Fruit fly (Drosophila melanogaster) whole organism, prepupa: ENCODE results near the gene CG12206.

Experiments used
- Blimp-1 ChIP-seq: fragments of 200-800 bp; sonication (Bioruptor generic); optimal IDR thresholded peaks from 3 replicates; lab custom pipeline; 2017; ENCODE audit warnings: missing biosample characterization, missing genetic modification characterization, mild to moderate bottlenecking, moderate library complexity, missing genetic modification reagents
- CG10631 ChIP-seq: fragments of 200-800 bp; sonication (Bioruptor generic); optimal IDR thresholded peaks from 2 replicates; lab custom pipeline; 2016; ENCODE audit warnings: missing biosample characterization, missing genetic modification characterization
- CG11762 ChIP-seq: fragments of 200-800 bp; sonication (Bioruptor generic); optimal IDR thresholded peaks from 3 replicates; lab custom pipeline; 2016; ENCODE audit warnings: missing biosample characterization, missing genetic modification characterization; ENCODE audit not compliant: insufficient read depth
- CG11902 ChIP-seq: fragments of 200-800 bp; sonication (Bioruptor generic); optimal IDR thresholded peaks from 3 replicates; lab custom pipeline; 2016; ENCODE audit warnings: missing biosample characterization, missing genetic modification characterization
- CG15336 ChIP-seq: fragments of 200-800 bp; sonication (Bioruptor generic); IDR thresholded peaks from 2 replicates; pipeline ENCODE4 v1.3.6; 2022; ENCODE audit warnings: missing biosample characterization, missing genetic modification characterization
- CG1621 ChIP-seq: fragments of 200-800 bp; sonication (Bioruptor generic); optimal IDR thresholded peaks from 3 replicates; lab custom pipeline; 2018; ENCODE audit warnings: missing biosample characterization, mild to moderate bottlenecking, missing genetic modification characterization
- CG16779 ChIP-seq: fragments of 200-800 bp; sonication (Bioruptor generic); optimal IDR thresholded peaks from 3 replicates; lab custom pipeline; 2017; ENCODE audit warnings: missing biosample characterization, mild to moderate bottlenecking, missing genetic modification characterization
- CG3032 ChIP-seq: fragments of 200-800 bp; optimal IDR thresholded peaks from 2 replicates; lab custom pipeline; 2019; ENCODE audit warnings: missing biosample characterization, mild to moderate bottlenecking, missing genetic modification characterization, moderate library complexity
- CG31627 ChIP-seq: fragments of 200-800 bp; sonication (Bioruptor generic); optimal IDR thresholded peaks from 3 replicates; lab custom pipeline; 2016; ENCODE audit warnings: missing biosample characterization, missing genetic modification characterization
- CG32006 ChIP-seq: fragments of 200-800 bp; sonication (Bioruptor generic); optimal IDR thresholded peaks from 3 replicates; lab custom pipeline; 2017; ENCODE audit warnings: missing biosample characterization, mild to moderate bottlenecking, missing genetic modification characterization
- CG34406 ChIP-seq: fragments of 200-800 bp; sonication (Bioruptor generic); optimal IDR thresholded peaks from 3 replicates; lab custom pipeline; 2016; ENCODE audit warnings: missing biosample characterization, missing genetic modification characterization
- CG3919 ChIP-seq: fragments of 200-800 bp; sonication (Bioruptor generic); optimal IDR thresholded peaks from 3 replicates; lab custom pipeline; 2016; ENCODE audit warnings: missing biosample characterization, missing genetic modification characterization
- CG4318 ChIP-seq: fragments of 200-800 bp; sonication (Bioruptor generic); optimal IDR thresholded peaks from 3 replicates; lab custom pipeline; 2017; ENCODE audit warnings: missing biosample characterization, mild to moderate bottlenecking, missing genetic modification characterization
- CG6276 ChIP-seq: fragments of 200-800 bp; sonication (Bioruptor generic); optimal IDR thresholded peaks from 2 replicates; lab custom pipeline; 2017; ENCODE audit warnings: missing biosample characterization, mild to moderate bottlenecking, missing genetic modification characterization
- CG6792 ChIP-seq: fragments of 200-800 bp; sonication (Bioruptor generic); optimal IDR thresholded peaks from 3 replicates; lab custom pipeline; 2016; ENCODE audit warnings: missing biosample characterization, missing genetic modification characterization
- CG6808 ChIP-seq: fragments of 200-800 bp; sonication (Bioruptor generic); optimal IDR thresholded peaks from 3 replicates; lab custom pipeline; 2017; ENCODE audit warnings: missing biosample characterization, missing genetic modification characterization, mild to moderate bottlenecking, moderate library complexity, missing genetic modification reagents
- CG6854 ChIP-seq: fragments of 200-800 bp; sonication (Bioruptor generic); optimal IDR thresholded peaks from 2 replicates; lab custom pipeline; 2017; ENCODE audit warnings: missing biosample characterization, mild to moderate bottlenecking, missing genetic modification characterization
- CG7368 ChIP-seq: fragments of 200-800 bp; sonication (Bioruptor generic); optimal IDR thresholded peaks from 3 replicates; lab custom pipeline; 2016; ENCODE audit warnings: missing biosample characterization, missing genetic modification characterization
- CG8119 ChIP-seq: fragments of 200-800 bp; sonication (Bioruptor generic); IDR thresholded peaks from 3 replicates; pipeline ENCODE4 v1.3.6; 2022; ENCODE audit warnings: missing biosample characterization, missing genetic modification characterization
- CG8632 ChIP-seq: fragments of 200-800 bp; sonication (Bioruptor generic); optimal IDR thresholded peaks from 3 replicates; lab custom pipeline; 2016; ENCODE audit warnings: missing biosample characterization, missing genetic modification characterization
- CG9139 ChIP-seq: fragments of 200-800 bp; sonication (Bioruptor generic); optimal IDR thresholded peaks from 3 replicates; lab custom pipeline; 2017; ENCODE audit warnings: missing biosample characterization, mild to moderate bottlenecking, missing genetic modification characterization
- Eip75B ChIP-seq: fragments of 200-800 bp; sonication (Bioruptor generic); optimal IDR thresholded peaks from 3 replicates; lab custom pipeline; 2016; ENCODE audit warnings: missing biosample characterization, missing genetic modification characterization
- Eip78C ChIP-seq: fragments of 200-800 bp; sonication (Bioruptor generic); peaks from one replicate; lab custom pipeline; 2016; ENCODE audit warnings: missing biosample characterization, missing genetic modification characterization
- Ets21C ChIP-seq: fragments of 200-800 bp; sonication (Bioruptor generic); optimal IDR thresholded peaks from 3 replicates; lab custom pipeline; 2016; ENCODE audit warnings: missing biosample characterization, missing genetic modification characterization
- Ets96B ChIP-seq: fragments of 200-800 bp; optimal IDR thresholded peaks from 2 replicates; lab custom pipeline; 2019; ENCODE audit warnings: missing biosample characterization, mild to moderate bottlenecking, missing genetic modification characterization, moderate library complexity
- Gug ChIP-seq: fragments of 200-800 bp; sonication (Bioruptor generic); IDR thresholded peaks from 2 replicates; pipeline ENCODE4 v1.3.6; 2022; ENCODE audit warnings: missing biosample characterization, missing genetic modification characterization
- Hr38 ChIP-seq: sonication (Bioruptor generic); optimal IDR thresholded peaks from 2 replicates; lab custom pipeline; 2016; ENCODE audit warnings: missing biosample characterization, missing genetic modification characterization
- Hr39 ChIP-seq: fragments of 200-800 bp; sonication (Bioruptor generic); optimal IDR thresholded peaks from 2 replicates; lab custom pipeline; 2016; ENCODE audit warnings: missing biosample characterization, missing genetic modification characterization
- Hr4 ChIP-seq: fragments of 200-800 bp; sonication (Bioruptor generic); optimal IDR thresholded peaks from 3 replicates; lab custom pipeline; 2016; ENCODE audit warnings: missing biosample characterization, missing genetic modification characterization
- Lpt ChIP-seq: fragments of 200-800 bp; sonication (Bioruptor generic); optimal IDR thresholded peaks from 3 replicates; lab custom pipeline; 2016; ENCODE audit warnings: missing biosample characterization, missing genetic modification characterization
- Met ChIP-seq: fragments of 200-800 bp; sonication (Bioruptor generic); optimal IDR thresholded peaks from 3 replicates; lab custom pipeline; 2016; ENCODE audit warnings: missing biosample characterization, missing genetic modification characterization
- OdsH ChIP-seq: fragments of 200-800 bp; sonication (Bioruptor generic); optimal IDR thresholded peaks from 3 replicates; lab custom pipeline; 2016; ENCODE audit warnings: missing biosample characterization, missing genetic modification characterization
- Smox ChIP-seq: fragments of 200-800 bp; sonication (Bioruptor generic); optimal IDR thresholded peaks from 3 replicates; lab custom pipeline; 2016; ENCODE audit warnings: missing biosample characterization, missing genetic modification characterization
- Sox102F ChIP-seq: fragments of 200-800 bp; sonication (Bioruptor generic); optimal IDR thresholded peaks from 2 replicates; lab custom pipeline; 2016; ENCODE audit warnings: missing biosample characterization, mild to moderate bottlenecking, missing genetic modification characterization
- Sox14 ChIP-seq: fragments of 200-800 bp; sonication (Bioruptor generic); optimal IDR thresholded peaks from 3 replicates; lab custom pipeline; 2016; ENCODE audit warnings: missing biosample characterization, missing genetic modification characterization
- Sox15 ChIP-seq: fragments of 200-800 bp; sonication (Bioruptor generic); optimal IDR thresholded peaks from 3 replicates; lab custom pipeline; 2016; ENCODE audit warnings: missing biosample characterization, missing genetic modification characterization
- acj6 ChIP-seq: fragments of 200-800 bp; sonication (Bioruptor generic); optimal IDR thresholded peaks from 3 replicates; lab custom pipeline; 2016; ENCODE audit warnings: missing biosample characterization, missing genetic modification characterization
- dsx ChIP-seq: fragments of 200-800 bp; optimal IDR thresholded peaks from 3 replicates; lab custom pipeline; 2019; ENCODE audit warnings: missing biosample characterization, mild to moderate bottlenecking, missing genetic modification characterization, moderate library complexity; ENCODE audit not compliant: poor library complexity, severe bottlenecking
- esn ChIP-seq: fragments of 200-800 bp; sonication (Bioruptor generic); optimal IDR thresholded peaks from 2 replicates; lab custom pipeline; 2016; ENCODE audit warnings: missing biosample characterization, mild to moderate bottlenecking, missing genetic modification characterization, moderate library complexity
- fkh ChIP-seq: fragments of 200-800 bp; sonication (Bioruptor generic); optimal IDR thresholded peaks from 3 replicates; lab custom pipeline; 2017; ENCODE audit warnings: missing biosample characterization, mild to moderate bottlenecking, missing genetic modification characterization, moderate library complexity
- lz ChIP-seq: fragments of 200-800 bp; sonication (Bioruptor generic); optimal IDR thresholded peaks from 3 replicates; lab custom pipeline; 2016; ENCODE audit warnings: missing biosample characterization, missing genetic modification characterization
- net ChIP-seq: fragments of 200-800 bp; sonication (Bioruptor generic); optimal IDR thresholded peaks from 3 replicates; lab custom pipeline; 2016; ENCODE audit warnings: missing biosample characterization, missing genetic modification characterization
- pdm3 ChIP-seq: fragments of 200-800 bp; sonication (Bioruptor generic); optimal IDR thresholded peaks from 3 replicates; lab custom pipeline; 2016; ENCODE audit warnings: missing biosample characterization, missing genetic modification characterization
- salr ChIP-seq, 2 experiments: fragments of 200-800 bp; sonication (Bioruptor generic); optimal IDR thresholded peaks; 3 replicates each; lab custom pipeline; 2016 to 2018; ENCODE audit warnings: missing biosample characterization in 2 of 2, missing genetic modification characterization in 2 of 2, mild to moderate bottlenecking in 1 of 2
- spab ChIP-seq: fragments of 200-800 bp; sonication (Bioruptor generic); optimal IDR thresholded peaks from 2 replicates; lab custom pipeline; 2017; ENCODE audit warnings: missing biosample characterization, mild to moderate bottlenecking, missing genetic modification characterization, missing genetic modification reagents
- ss ChIP-seq, 2 experiments: fragments of 200-800 bp; sonication (Bioruptor generic); optimal IDR thresholded peaks; 2 replicates in 1 of 2; 3 replicates in 1 of 2; lab custom pipeline; 2017 to 2018; ENCODE audit warnings: mild to moderate bottlenecking in 2 of 2, missing biosample characterization in 2 of 2, missing genetic modification characterization in 2 of 2, moderate library complexity in 1 of 2
- topi ChIP-seq: fragments of 200-800 bp; sonication (Bioruptor generic); optimal IDR thresholded peaks from 3 replicates; lab custom pipeline; 2016; ENCODE audit warnings: missing biosample characterization, missing genetic modification characterization
- vri ChIP-seq: fragments of 200-800 bp; sonication (Bioruptor generic); optimal IDR thresholded peaks from 3 replicates; lab custom pipeline; 2016; ENCODE audit warnings: missing biosample characterization, mild to moderate bottlenecking, missing genetic modification characterization

CG12206 gene

dm6 chrX:3485871-3486270, 11.5 kb upstream of the CG12206 start:
- TF ChIP-seq dsx (GFP tag; lab: Kevin White, UChicago) (no peak), lz (GFP tag; lab: Kevin White, UChicago) (no peak), Hr38 (GFP tag; lab: Kevin White, UChicago) (no peak), pdm3 (GFP tag; lab: Kevin White, UChicago) (no peak), Sox15 (no peak), topi (GFP tag; lab: Kevin White, UChicago) (no peak), CG6808 (GFP tag; lab: Kevin White, UChicago) (no peak), CG11762 (no peak), CG7368 (GFP tag; lab: Kevin White, UChicago) (no peak), vri (GFP tag; lab: Kevin White, UChicago) (no peak), Sox102F (GFP tag; lab: Kevin White, UChicago) (no peak), Eip75B (GFP tag; lab: Kevin White, UChicago) (no peak), CG6854 (GFP tag; lab: Kevin White, UChicago) (no peak), CG3032 (tag; lab: Kevin White, UChicago) (no peak), ss (GFP tag; optimal IDR thresholded peaks at IDR 0.05; lab: Kevin White, UChicago) (no peak), Ets96B (tag; lab: Kevin White, UChicago) (no peak), CG31627 (GFP tag; lab: Kevin White, UChicago) (no peak), CG10631 (no peak), Sox14 (GFP tag; lab: Kevin White, UChicago) (no peak), CG16779 (tag; lab: Kevin White, UChicago) (no peak)

DNA sequence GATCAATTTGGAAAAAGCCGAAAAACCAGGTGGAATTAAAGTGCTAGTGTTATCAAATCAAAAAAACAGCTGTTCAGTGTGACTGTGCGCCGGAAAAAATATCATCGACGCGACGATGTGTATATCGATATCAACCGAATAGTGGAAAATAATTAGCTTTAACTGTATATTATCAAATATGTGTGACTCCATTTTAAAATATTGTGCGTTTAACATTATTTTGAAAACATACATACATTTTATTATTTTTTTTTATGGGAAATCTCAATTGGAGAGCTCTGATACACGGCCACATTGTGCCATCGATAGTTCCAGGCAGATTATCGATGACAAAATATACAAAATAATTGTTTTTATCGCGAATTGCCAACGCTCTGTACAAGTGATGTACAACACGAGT, 11.0 kb upstream of the CG12206 start, which contains the start of the genes CG14270 and CG10803:
Gene CG14270, minus strand, starts transcription at position 75 of the 400 bp plus-strand sequence.
Gene CG10803, plus strand, starts transcription at position 347 of the 400 bp plus-strand sequence.
- no peak for TF ChIP-seq Lpt (GFP tag; lab: Kevin White, UChicago)
- no peak for TF ChIP-seq CG34406 (GFP tag; lab: Kevin White, UChicago)
- TF ChIP-seq OdsH (GFP tag; lab: Kevin White, UChicago): no peak
- no peak for TF ChIP-seq spab
- TF ChIP-seq topi (GFP tag; lab: Kevin White, UChicago): no peak
- TF ChIP-seq salr (GFP tag; optimal IDR thresholded peaks at IDR 0.05; lab: Kevin White, UChicago): no peak
- peak; percentile 23 for TF ChIP-seq lz (GFP tag; lab: Kevin White, UChicago)
- no peak for TF ChIP-seq ss (GFP tag; optimal IDR thresholded peaks at IDR 0.05; lab: Kevin White, UChicago)
- no peak for TF ChIP-seq Smox (GFP tag; lab: Kevin White, UChicago)
- TF ChIP-seq esn (GFP tag; lab: Kevin White, UChicago): peak; percentile 40
- TF ChIP-seq CG8119 (GFP tag; lab: Robert Waterston, UW): no peak
- peak; percentile 13 for TF ChIP-seq CG10631
- TF ChIP-seq Ets96B (tag; lab: Kevin White, UChicago): no peak
- TF ChIP-seq CG4318 (GFP tag; lab: Kevin White, UChicago): no peak
- no peak for TF ChIP-seq vri (GFP tag; lab: Kevin White, UChicago)
- TF ChIP-seq CG6808 (GFP tag; lab: Kevin White, UChicago): no peak
- no peak for TF ChIP-seq Gug (GFP tag; lab: Robert Waterston, UW)
- no peak for TF ChIP-seq Sox15
- TF ChIP-seq CG6276 (GFP tag; lab: Kevin White, UChicago): no peak
- TF ChIP-seq CG6854 (GFP tag; lab: Kevin White, UChicago): no peak
- no peak for TF ChIP-seq CG3032 (tag; lab: Kevin White, UChicago)
- no peak for TF ChIP-seq CG1621 (tag; lab: Kevin White, UChicago)
- no peak for TF ChIP-seq CG15336 (GFP tag; lab: Robert Waterston, UW)
- no peak for TF ChIP-seq CG6792 (GFP tag; lab: Kevin White, UChicago)
- TF ChIP-seq Eip78C (GFP tag; lab: Kevin White, UChicago): peak; percentile 32
- peak; percentile 11 for TF ChIP-seq CG31627 (GFP tag; lab: Kevin White, UChicago)
- TF ChIP-seq Ets21C (GFP tag; lab: Kevin White, UChicago): peak; percentile 11
- TF ChIP-seq net: no peak
- TF ChIP-seq pdm3 (GFP tag; lab: Kevin White, UChicago): no peak
- TF ChIP-seq CG32006: no peak
- no peak for TF ChIP-seq fkh (GFP tag; lab: Kevin White, UChicago)
- no peak for TF ChIP-seq CG9139 (GFP tag; lab: Kevin White, UChicago)
- no peak for TF ChIP-seq Sox102F (GFP tag; lab: Kevin White, UChicago)
- no peak for TF ChIP-seq CG8632 (GFP tag; lab: Kevin White, UChicago)
- no peak for TF ChIP-seq CG3919 (GFP tag; lab: Kevin White, UChicago)
- no peak for TF ChIP-seq CG11902
- TF ChIP-seq acj6 (GFP tag; lab: Kevin White, UChicago): no peak
- TF ChIP-seq Blimp-1 (GFP tag; lab: Kevin White, UChicago): no peak
- TF ChIP-seq CG11762: no peak
- no peak for TF ChIP-seq Met (GFP tag; lab: Kevin White, UChicago)
- TF ChIP-seq Hr4 (GFP tag; lab: Kevin White, UChicago): no peak
- TF ChIP-seq Hr39 (GFP tag; lab: Kevin White, UChicago): peak; percentile 2
